Worm (Caenorhabditis elegans) whole organism, L1 larva: ENCODE data around the gene klp-4.
A peak's percentile ranks its signal among the peaks of the same experiment; 100 is the strongest.

ENCODE experiments used
- aha-1 ChIP-seq: fragments of 150-350 bp; optimal IDR thresholded peaks from 2 replicates; lab custom pipeline; 2014; ENCODE audit warnings: missing biosample characterization, missing genetic modification characterization
- ama-1 ChIP-seq: fragments of 150-350 bp; optimal IDR thresholded peaks from 2 replicates; lab custom pipeline; 2014
- efl-3 ChIP-seq: fragments of 200-800 bp; sonication (Bioruptor generic); optimal IDR thresholded peaks from 2 replicates; lab custom pipeline; 2018; ENCODE audit warnings: mild to moderate bottlenecking, missing genetic modification characterization, missing compliant biosample characterization
- lin-39 ChIP-seq: fragments of 150-350 bp; optimal IDR thresholded peaks from 2 replicates; lab custom pipeline; 2014; ENCODE audit warnings: missing biosample characterization, missing genetic modification reagents, missing genetic modification characterization
- mep-1 ChIP-seq: fragments of 150-350 bp; optimal IDR thresholded peaks from 2 replicates; lab custom pipeline; 2014; ENCODE audit warnings: missing biosample characterization, missing genetic modification characterization
- sox-4 ChIP-seq: sonication (generic microtip); optimal IDR thresholded peaks from 2 replicates; lab custom pipeline; 2016; ENCODE audit warnings: missing genetic modification characterization, missing compliant biosample characterization
- unc-62 ChIP-seq: fragments of 150-350 bp; optimal IDR thresholded peaks from 2 replicates; lab custom pipeline; 2014; ENCODE audit warnings: missing biosample characterization, missing genetic modification reagents, missing genetic modification characterization
- ztf-4 ChIP-seq: fragments of 150-350 bp; optimal IDR thresholded peaks from 2 replicates; lab custom pipeline; 2014; ENCODE audit warnings: missing biosample characterization, missing genetic modification characterization

ce11 chrX:3155111-3155843 lies 23.2 kb downstream of the klp-4 start:
- TF ChIP-seq aha-1 (tag; lab: Kevin White, UChicago) (no peak), mep-1 (tag; lab: Kevin White, UChicago) (peak; percentile 67), lin-39 (tag; lab: Kevin White, UChicago) (no peak), sox-4 (no peak), efl-3 (GFP tag; lab: Kevin White, UChicago) (no peak), ama-1 (no peak), unc-62 (GFP tag; lab: Kevin White, UChicago) (no peak), ztf-4 (tag; lab: Kevin White, UChicago) (no peak)
